Fruit fly (Drosophila melanogaster) S2 (cell line): ENCODE data around the gene CG6678.

Source experiments
- CG8478 ChIP-seq: fragments of >200 bp; optimal IDR thresholded peaks from 2 replicates; lab custom pipeline; 2018
- CTCF ChIP-seq, 2 experiments: fragments of >200 bp; optimal IDR thresholded peaks; 2 replicates each; lab custom pipeline; 2018

dm6 chr3R:21867819-21868218 is 19.0 kb upstream of the CG6678 start, which contains the start of the genes CG6569 and Cby:
- TF ChIP-seq CG8478 (lab: Kevin White, UChicago) (no peak), CTCF (optimal IDR thresholded peaks at IDR 0.05; lab: Kevin White, UChicago) (no peak)
